Fruit fly (Drosophila melanogaster) whole organism, prepupa: ENCODE results near the gene CG12012.
A peak's percentile ranks its signal among the peaks of the same experiment; 100 is the strongest.

Source experiments
- Blimp-1 ChIP-seq: fragments of 200-800 bp; sonication (Bioruptor generic); optimal IDR thresholded peaks from 3 replicates; lab custom pipeline; 2017; ENCODE audit warnings: missing biosample characterization, missing genetic modification characterization, mild to moderate bottlenecking, moderate library complexity, missing genetic modification reagents
- CG10669 ChIP-seq: fragments of 200-800 bp; sonication (Bioruptor generic); optimal IDR thresholded peaks from 3 replicates; lab custom pipeline; 2018; ENCODE audit warnings: missing biosample characterization, mild to moderate bottlenecking, missing genetic modification characterization, moderate library complexity
- CG11294 ChIP-seq: fragments of 200-800 bp; sonication (Bioruptor generic); IDR thresholded peaks from 2 replicates; pipeline ENCODE4 v1.3.6; 2022; ENCODE audit warnings: missing biosample characterization, missing genetic modification characterization
- CG1621 ChIP-seq: fragments of 200-800 bp; sonication (Bioruptor generic); optimal IDR thresholded peaks from 3 replicates; lab custom pipeline; 2018; ENCODE audit warnings: missing biosample characterization, mild to moderate bottlenecking, missing genetic modification characterization
- CG3032 ChIP-seq: fragments of 200-800 bp; optimal IDR thresholded peaks from 2 replicates; lab custom pipeline; 2019; ENCODE audit warnings: missing biosample characterization, mild to moderate bottlenecking, missing genetic modification characterization, moderate library complexity
- CG34406 ChIP-seq: fragments of 200-800 bp; sonication (Bioruptor generic); optimal IDR thresholded peaks from 3 replicates; lab custom pipeline; 2016; ENCODE audit warnings: missing biosample characterization, missing genetic modification characterization
- CG6163 ChIP-seq: fragments of 200-800 bp; sonication (Bioruptor generic); IDR thresholded peaks from 3 replicates; pipeline ENCODE4 v1.3.6; 2022; ENCODE audit warnings: missing biosample characterization, missing genetic modification characterization
- CG6792 ChIP-seq: fragments of 200-800 bp; sonication (Bioruptor generic); optimal IDR thresholded peaks from 3 replicates; lab custom pipeline; 2016; ENCODE audit warnings: missing biosample characterization, missing genetic modification characterization
- CG8119 ChIP-seq: fragments of 200-800 bp; sonication (Bioruptor generic); IDR thresholded peaks from 3 replicates; pipeline ENCODE4 v1.3.6; 2022; ENCODE audit warnings: missing biosample characterization, missing genetic modification characterization
- CG8632 ChIP-seq: fragments of 200-800 bp; sonication (Bioruptor generic); optimal IDR thresholded peaks from 3 replicates; lab custom pipeline; 2016; ENCODE audit warnings: missing biosample characterization, missing genetic modification characterization
- CG9139 ChIP-seq: fragments of 200-800 bp; sonication (Bioruptor generic); optimal IDR thresholded peaks from 3 replicates; lab custom pipeline; 2017; ENCODE audit warnings: missing biosample characterization, mild to moderate bottlenecking, missing genetic modification characterization
- Eip75B ChIP-seq: fragments of 200-800 bp; sonication (Bioruptor generic); optimal IDR thresholded peaks from 3 replicates; lab custom pipeline; 2016; ENCODE audit warnings: missing biosample characterization, missing genetic modification characterization
- Eip78C ChIP-seq: fragments of 200-800 bp; sonication (Bioruptor generic); peaks from one replicate; lab custom pipeline; 2016; ENCODE audit warnings: missing biosample characterization, missing genetic modification characterization
- Ets96B ChIP-seq: fragments of 200-800 bp; optimal IDR thresholded peaks from 2 replicates; lab custom pipeline; 2019; ENCODE audit warnings: missing biosample characterization, mild to moderate bottlenecking, missing genetic modification characterization, moderate library complexity
- Gug ChIP-seq: fragments of 200-800 bp; sonication (Bioruptor generic); IDR thresholded peaks from 2 replicates; pipeline ENCODE4 v1.3.6; 2022; ENCODE audit warnings: missing biosample characterization, missing genetic modification characterization
- Hr38 ChIP-seq: sonication (Bioruptor generic); optimal IDR thresholded peaks from 2 replicates; lab custom pipeline; 2016; ENCODE audit warnings: missing biosample characterization, missing genetic modification characterization
- Lpt ChIP-seq: fragments of 200-800 bp; sonication (Bioruptor generic); optimal IDR thresholded peaks from 3 replicates; lab custom pipeline; 2016; ENCODE audit warnings: missing biosample characterization, missing genetic modification characterization
- Smox ChIP-seq: fragments of 200-800 bp; sonication (Bioruptor generic); optimal IDR thresholded peaks from 3 replicates; lab custom pipeline; 2016; ENCODE audit warnings: missing biosample characterization, missing genetic modification characterization
- Sox102F ChIP-seq: fragments of 200-800 bp; sonication (Bioruptor generic); optimal IDR thresholded peaks from 2 replicates; lab custom pipeline; 2016; ENCODE audit warnings: missing biosample characterization, mild to moderate bottlenecking, missing genetic modification characterization
- Sox14 ChIP-seq: fragments of 200-800 bp; sonication (Bioruptor generic); optimal IDR thresholded peaks from 3 replicates; lab custom pipeline; 2016; ENCODE audit warnings: missing biosample characterization, missing genetic modification characterization
- Sox15 ChIP-seq: fragments of 200-800 bp; sonication (Bioruptor generic); optimal IDR thresholded peaks from 3 replicates; lab custom pipeline; 2016; ENCODE audit warnings: missing biosample characterization, missing genetic modification characterization
- achi ChIP-seq: fragments of 200-800 bp; sonication (Bioruptor generic); optimal IDR thresholded peaks from 3 replicates; lab custom pipeline; 2016; ENCODE audit warnings: missing biosample characterization, missing genetic modification characterization
- dac ChIP-seq: fragments of 200-800 bp; sonication (Bioruptor generic); optimal IDR thresholded peaks from 2 replicates; lab custom pipeline; 2017; ENCODE audit warnings: missing biosample characterization, mild to moderate bottlenecking, missing genetic modification characterization
- eg ChIP-seq: fragments of 200-800 bp; sonication (Bioruptor generic); IDR thresholded peaks from 3 replicates; pipeline ENCODE4 v1.3.6; 2022; ENCODE audit warnings: missing biosample characterization, missing genetic modification characterization
- fd59A ChIP-seq: fragments of 200-800 bp; sonication (Bioruptor generic); optimal IDR thresholded peaks from 2 replicates; lab custom pipeline; 2017; ENCODE audit warnings: missing biosample characterization, mild to moderate bottlenecking, missing genetic modification characterization, missing genetic modification reagents
- fkh ChIP-seq: fragments of 200-800 bp; sonication (Bioruptor generic); optimal IDR thresholded peaks from 3 replicates; lab custom pipeline; 2017; ENCODE audit warnings: missing biosample characterization, mild to moderate bottlenecking, missing genetic modification characterization, moderate library complexity
- net ChIP-seq: fragments of 200-800 bp; sonication (Bioruptor generic); optimal IDR thresholded peaks from 3 replicates; lab custom pipeline; 2016; ENCODE audit warnings: missing biosample characterization, missing genetic modification characterization
- pdm3 ChIP-seq: fragments of 200-800 bp; sonication (Bioruptor generic); optimal IDR thresholded peaks from 3 replicates; lab custom pipeline; 2016; ENCODE audit warnings: missing biosample characterization, missing genetic modification characterization
- svp ChIP-seq: fragments of 200-800 bp; sonication (Bioruptor generic); peaks from one replicate; lab custom pipeline; 2016; ENCODE audit warnings: missing biosample characterization, missing genetic modification characterization
- vri ChIP-seq: fragments of 200-800 bp; sonication (Bioruptor generic); optimal IDR thresholded peaks from 3 replicates; lab custom pipeline; 2016; ENCODE audit warnings: missing biosample characterization, mild to moderate bottlenecking, missing genetic modification characterization

CG12012 gene

dm6 chr3L:3350572-3351343 is 25.8 kb upstream of the CG12012 start:
- TF ChIP-seq Sox102F (GFP tag; lab: Kevin White, UChicago), result no peak
- no peak for TF ChIP-seq CG3032 (tag; lab: Kevin White, UChicago)
- TF ChIP-seq fkh (GFP tag; lab: Kevin White, UChicago), result no peak
- TF ChIP-seq vri (GFP tag; lab: Kevin White, UChicago), result peak; percentile 78
- TF ChIP-seq CG1621 (tag; lab: Kevin White, UChicago), result no peak

dm6 chr3L:3351814-3352359 is 24.7 kb upstream of the CG12012 start:
- no peak for TF ChIP-seq CG6792 (GFP tag; lab: Kevin White, UChicago)
- no peak for TF ChIP-seq Eip75B
- TF ChIP-seq CG11294 (GFP tag; lab: Robert Waterston, UW), result no peak
- no peak for TF ChIP-seq dac (GFP tag; lab: Kevin White, UChicago)
- TF ChIP-seq eg (GFP tag; lab: Robert Waterston, UW), result no peak
- no peak for TF ChIP-seq Smox (GFP tag; lab: Kevin White, UChicago)
- no peak for TF ChIP-seq fd59A
- no peak for TF ChIP-seq Gug (GFP tag; lab: Robert Waterston, UW)
- TF ChIP-seq CG10669 (GFP tag; lab: Kevin White, UChicago), result no peak
- no peak for TF ChIP-seq Sox102F (GFP tag; lab: Kevin White, UChicago)
- TF ChIP-seq CG34406 (GFP tag; lab: Kevin White, UChicago), result no peak
- no peak for TF ChIP-seq Sox15 (GFP tag; lab: Kevin White, UChicago)
- no peak for TF ChIP-seq CG6163 (GFP tag; lab: Robert Waterston, UW)
- no peak for TF ChIP-seq CG8119 (GFP tag; lab: Robert Waterston, UW)
- TF ChIP-seq Hr38, result no peak
- TF ChIP-seq CG9139, result no peak
- no peak for TF ChIP-seq Sox14 (GFP tag; lab: Kevin White, UChicago)
- TF ChIP-seq CG8632 (GFP tag; lab: Kevin White, UChicago), result no peak

DNA sequence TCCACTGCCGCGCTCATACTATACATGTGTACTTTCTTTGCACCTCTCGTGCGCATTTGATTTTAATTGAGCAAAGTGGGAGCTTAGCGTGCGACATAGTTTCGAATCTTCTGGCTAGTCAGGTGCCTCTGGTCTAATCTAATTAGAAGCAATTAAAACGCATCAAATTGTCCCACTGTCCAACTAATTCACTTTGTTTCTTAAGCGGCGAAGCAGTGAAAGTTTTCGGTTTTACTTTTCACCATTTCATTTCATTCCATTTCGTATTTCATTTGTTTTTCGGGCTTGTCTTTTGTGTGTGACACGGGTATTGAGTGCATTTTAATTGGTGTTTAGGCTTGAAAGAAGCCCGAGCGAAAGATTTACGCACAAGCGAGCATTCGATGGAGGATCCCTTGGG is 24.0 kb upstream of the CG12012 start:
- TF ChIP-seq dac (GFP tag; lab: Kevin White, UChicago) (no peak), Blimp-1 (GFP tag; lab: Kevin White, UChicago) (peak; percentile 44)

DNA sequence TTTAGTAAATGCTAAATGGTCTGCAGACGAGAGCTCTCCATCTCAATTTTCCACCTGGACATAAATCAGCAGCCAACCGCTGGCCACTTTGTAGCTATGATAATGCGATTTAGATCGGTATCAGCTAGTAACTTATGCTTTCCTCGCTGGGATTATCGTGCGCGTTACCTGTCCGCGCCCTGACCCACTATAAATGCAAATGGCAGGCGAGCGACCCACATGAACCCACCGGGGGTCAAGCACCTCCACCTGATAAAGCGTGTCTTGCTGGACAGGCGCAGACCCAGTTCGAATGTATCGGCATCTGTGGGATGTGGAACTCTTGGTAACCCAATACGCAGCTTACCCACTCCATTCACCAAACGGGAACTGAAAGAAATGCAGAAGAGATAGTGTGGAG is 23.3 kb upstream of the CG12012 start:
- TF ChIP-seq svp (GFP tag; lab: Kevin White, UChicago) (peak; percentile 77), pdm3 (GFP tag; lab: Kevin White, UChicago) (no peak)

DNA sequence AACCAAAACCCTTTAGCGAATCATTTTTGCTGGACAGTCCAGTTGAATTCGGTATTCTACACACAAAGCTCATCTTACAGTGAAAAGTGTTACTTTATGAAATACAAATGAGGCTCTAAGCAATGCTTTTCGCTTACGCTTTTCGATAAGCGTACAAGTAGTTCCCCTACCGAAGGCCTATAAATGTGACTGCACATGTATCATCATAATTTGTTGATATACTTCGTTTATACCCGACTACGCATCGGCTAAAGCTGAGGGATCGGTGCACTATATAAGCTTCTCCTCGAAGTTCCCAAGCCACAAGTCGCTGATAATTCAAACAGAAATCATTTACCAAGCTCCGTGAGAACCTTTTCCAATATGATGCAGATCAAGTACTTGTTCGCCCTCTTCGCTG is 7.3 kb upstream of the CG12012 start, which contains the start of gene Drs:
TSS of gene Drs (plus strand) at position 301 of the 400 bp plus-strand sequence.
- no peak for TF ChIP-seq Eip78C (GFP tag; lab: Kevin White, UChicago)
- no peak for TF ChIP-seq vri (GFP tag; lab: Kevin White, UChicago)
- TF ChIP-seq CG6792 (GFP tag; lab: Kevin White, UChicago), result no peak
- no peak for TF ChIP-seq svp (GFP tag; lab: Kevin White, UChicago)
- no peak for TF ChIP-seq pdm3 (GFP tag; lab: Kevin White, UChicago)
- TF ChIP-seq net, result no peak
- TF ChIP-seq Sox14 (GFP tag; lab: Kevin White, UChicago), result no peak
- no peak for TF ChIP-seq Ets96B (tag; lab: Kevin White, UChicago)
- TF ChIP-seq eg (GFP tag; lab: Robert Waterston, UW), result no peak
- TF ChIP-seq Lpt, result no peak
- no peak for TF ChIP-seq achi (GFP tag; lab: Kevin White, UChicago)
